Worm (Caenorhabditis elegans) whole organism, L1 larva: ENCODE data around the gene ZC262.13.

Experiments
- F16B12.6 ChIP-seq: fragments of 150-350 bp; optimal IDR thresholded peaks from 2 replicates; lab custom pipeline; 2014; ENCODE audit warnings: missing biosample characterization, missing genetic modification characterization
- aha-1 ChIP-seq: fragments of 150-350 bp; optimal IDR thresholded peaks from 2 replicates; lab custom pipeline; 2014; ENCODE audit warnings: missing biosample characterization, missing genetic modification characterization
- blmp-1 ChIP-seq: fragments of 150-350 bp; optimal IDR thresholded peaks from 2 replicates; lab custom pipeline; 2014; ENCODE audit warnings: missing biosample characterization, missing genetic modification characterization
- ceh-82 ChIP-seq, 3 experiments: fragments of 150-350 bp in 1 of 3; sonication (generic microtip) in 2 of 3; optimal IDR thresholded peaks; 2 replicates each; lab custom pipeline; 2014 to 2017; ENCODE audit warnings: missing biosample characterization in 3 of 3, missing genetic modification characterization in 3 of 3
- ceh-88 ChIP-seq: fragments of 200-800 bp; sonication (Bioruptor generic); IDR thresholded peaks from 2 replicates; pipeline ENCODE4 v1.3.6; 2022; ENCODE audit warnings: missing genetic modification characterization, missing compliant biosample characterization
- dsc-1 ChIP-seq: sonication (generic microtip); optimal IDR thresholded peaks from 2 replicates; lab custom pipeline; 2016; ENCODE audit warnings: mild to moderate bottlenecking, missing genetic modification characterization, missing compliant biosample characterization
- efl-1 ChIP-seq, 4 experiments: fragments of 150-350 bp; optimal IDR thresholded peaks in 3 of 4; peaks in 1 of 4; 1 replicate in 1 of 4; 2 replicates in 3 of 4; lab custom pipeline; 2014; ENCODE audit warnings: missing biosample characterization in 2 of 4, missing genetic modification characterization in 2 of 4, missing genetic modification reagents in 2 of 4
- elt-2 ChIP-seq: sonication (generic microtip); optimal IDR thresholded peaks from 2 replicates; lab custom pipeline; 2016; ENCODE audit warnings: missing genetic modification characterization, mild to moderate bottlenecking, inconsistent platforms, missing compliant biosample characterization, missing genetic modification reagents
- elt-3 ChIP-seq, 6 experiments: fragments of 150-350 bp in 1 of 6; sonication (generic microtip); optimal IDR thresholded peaks; 2 replicates each; lab custom pipeline; 2017 to 2018; ENCODE audit warnings: missing biosample characterization in 6 of 6, missing genetic modification characterization in 6 of 6, inconsistent platforms in 1 of 6
- ets-5 ChIP-seq: fragments of 200-800 bp; sonication (Bioruptor generic); IDR thresholded peaks from 2 replicates; pipeline ENCODE4 v1.3.6; 2022; ENCODE audit warnings: missing genetic modification characterization, missing compliant biosample characterization
- isw-1 ChIP-seq: fragments of 200-800 bp; sonication (Bioruptor generic); IDR thresholded peaks from 2 replicates; pipeline ENCODE4 v1.3.6; 2022; ENCODE audit warnings: missing genetic modification characterization, missing compliant biosample characterization
- jun-1 ChIP-seq: fragments of 150-350 bp; optimal IDR thresholded peaks from 2 replicates; lab custom pipeline; 2014; ENCODE audit warnings: missing biosample characterization, missing genetic modification reagents, missing genetic modification characterization
- lin-14 ChIP-seq: fragments of 200-800 bp; sonication (Bioruptor generic); optimal IDR thresholded peaks from 2 replicates; lab custom pipeline; 2018; ENCODE audit warnings: mild to moderate bottlenecking, missing genetic modification characterization, moderate library complexity, missing compliant biosample characterization
- lin-35 ChIP-seq, 2 experiments: fragments of 150-350 bp; optimal IDR thresholded peaks; 2 replicates each; lab custom pipeline; 2014; ENCODE audit warnings: missing biosample characterization in 2 of 2, missing genetic modification characterization in 2 of 2, missing genetic modification reagents in 2 of 2
- lir-3 ChIP-seq: sonication (generic microtip); optimal IDR thresholded peaks from 2 replicates; lab custom pipeline; 2016; ENCODE audit warnings: mild to moderate bottlenecking, missing genetic modification characterization, moderate library complexity, missing compliant biosample characterization; ENCODE audit not compliant: poor library complexity
- lsy-2 ChIP-seq, 2 experiments: fragments of 150-350 bp; optimal IDR thresholded peaks; 2 replicates each; lab custom pipeline; 2014; ENCODE audit warnings: missing biosample characterization in 2 of 2, missing genetic modification characterization in 2 of 2
- mep-1 ChIP-seq: fragments of 150-350 bp; optimal IDR thresholded peaks from 2 replicates; lab custom pipeline; 2014; ENCODE audit warnings: missing biosample characterization, missing genetic modification characterization
- nhr-19 ChIP-seq: fragments of 200-800 bp; sonication (Bioruptor generic); conservative IDR thresholded peaks from 2 replicates; pipeline ENCODE4 v1.3.6; 2022; ENCODE audit warnings: missing genetic modification characterization, missing compliant biosample characterization
- nhr-237 ChIP-seq: fragments of 150-350 bp; optimal IDR thresholded peaks from 2 replicates; lab custom pipeline; 2014; ENCODE audit warnings: missing biosample characterization, missing genetic modification characterization
- nhr-28 ChIP-seq: fragments of 150-350 bp; optimal IDR thresholded peaks from 2 replicates; lab custom pipeline; 2014; ENCODE audit warnings: missing biosample characterization, missing genetic modification characterization
- nhr-76 ChIP-seq: sonication (generic microtip); optimal IDR thresholded peaks from 2 replicates; lab custom pipeline; 2017; ENCODE audit warnings: missing biosample characterization, missing genetic modification characterization
- nhr-77 ChIP-seq: fragments of 150-350 bp; optimal IDR thresholded peaks from 2 replicates; lab custom pipeline; 2014; ENCODE audit warnings: missing biosample characterization, missing genetic modification characterization
- nhr-84 ChIP-seq: sonication (generic microtip); optimal IDR thresholded peaks from 2 replicates; lab custom pipeline; 2017; ENCODE audit warnings: missing biosample characterization, missing genetic modification characterization
- nhr-85 ChIP-seq: sonication (generic microtip); peaks from one replicate; lab custom pipeline; 2016; ENCODE audit warnings: missing genetic modification characterization, inconsistent platforms, missing compliant biosample characterization
- pqm-1 ChIP-seq: sonication (generic microtip); optimal IDR thresholded peaks from 3 replicates; lab custom pipeline; 2017; ENCODE audit warnings: missing biosample characterization, missing genetic modification characterization
- snpc-4 ChIP-seq: fragments of 150-350 bp; optimal IDR thresholded peaks from 2 replicates; lab custom pipeline; 2014; ENCODE audit warnings: missing biosample characterization, missing genetic modification characterization
- sup-37 ChIP-seq: fragments of 200-800 bp; sonication (Bioruptor generic); optimal IDR thresholded peaks from 2 replicates; lab custom pipeline; 2018; ENCODE audit warnings: mild to moderate bottlenecking, missing genetic modification characterization, missing compliant biosample characterization
- tbx-2 ChIP-seq: sonication (generic microtip); optimal IDR thresholded peaks from 2 replicates; lab custom pipeline; 2016; ENCODE audit warnings: missing genetic modification characterization, missing compliant biosample characterization
- tlp-1 ChIP-seq: fragments of 150-350 bp; optimal IDR thresholded peaks from 2 replicates; lab custom pipeline; 2014; ENCODE audit warnings: missing biosample characterization, missing genetic modification characterization
- unc-130 ChIP-seq: fragments of 150-350 bp; optimal IDR thresholded peaks from 2 replicates; lab custom pipeline; 2017; ENCODE audit warnings: missing biosample characterization, missing genetic modification characterization, inconsistent platforms
- unc-62 ChIP-seq: fragments of 150-350 bp; optimal IDR thresholded peaks from 2 replicates; lab custom pipeline; 2014; ENCODE audit warnings: missing biosample characterization, missing genetic modification reagents, missing genetic modification characterization
- unc-86 ChIP-seq: sonication (generic microtip); optimal IDR thresholded peaks from 2 replicates; lab custom pipeline; 2016; ENCODE audit warnings: missing genetic modification characterization, missing compliant biosample characterization

ZC262.13 gene

DNA sequence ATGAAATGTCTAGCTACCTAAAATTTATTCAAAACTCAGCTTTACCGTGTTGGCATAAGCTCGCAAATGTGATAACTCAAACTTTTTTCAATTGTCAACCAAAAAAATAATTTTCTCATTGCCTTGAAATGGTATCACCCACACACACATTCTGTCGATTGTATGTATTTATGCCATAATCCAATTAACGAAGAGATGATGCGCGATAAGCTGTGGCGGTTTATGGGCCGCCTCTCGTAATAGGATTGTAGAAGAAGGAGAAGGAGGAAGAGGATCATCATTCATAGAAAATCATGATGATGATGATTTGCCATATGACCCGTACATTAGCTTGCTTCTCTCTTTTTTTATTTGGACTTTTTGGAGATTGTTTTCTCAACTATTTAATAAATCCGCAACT is 36.8 kb upstream of the ZC262.13 start:
- TF ChIP-seq ets-5 (no peak), lir-3 (tag; lab: Kevin White, UChicago) (no peak), nhr-85 (tag; lab: Kevin White, UChicago) (no peak), aha-1 (tag; lab: Kevin White, UChicago) (no peak), nhr-19 (GFP tag; lab: Robert Waterston, UW) (no peak), nhr-237 (no peak), ceh-88 (GFP tag; lab: Robert Waterston, UW) (no peak), tbx-2 (no peak), unc-86 (tag; lab: Kevin White, UChicago) (no peak), lin-14 (GFP tag; lab: Kevin White, UChicago) (no peak), nhr-28 (tag; lab: Kevin White, UChicago) (no peak), dsc-1 (tag; lab: Kevin White, UChicago) (peak; percentile 29), blmp-1 (tag; lab: Kevin White, UChicago) (peak; percentile 36)

DNA sequence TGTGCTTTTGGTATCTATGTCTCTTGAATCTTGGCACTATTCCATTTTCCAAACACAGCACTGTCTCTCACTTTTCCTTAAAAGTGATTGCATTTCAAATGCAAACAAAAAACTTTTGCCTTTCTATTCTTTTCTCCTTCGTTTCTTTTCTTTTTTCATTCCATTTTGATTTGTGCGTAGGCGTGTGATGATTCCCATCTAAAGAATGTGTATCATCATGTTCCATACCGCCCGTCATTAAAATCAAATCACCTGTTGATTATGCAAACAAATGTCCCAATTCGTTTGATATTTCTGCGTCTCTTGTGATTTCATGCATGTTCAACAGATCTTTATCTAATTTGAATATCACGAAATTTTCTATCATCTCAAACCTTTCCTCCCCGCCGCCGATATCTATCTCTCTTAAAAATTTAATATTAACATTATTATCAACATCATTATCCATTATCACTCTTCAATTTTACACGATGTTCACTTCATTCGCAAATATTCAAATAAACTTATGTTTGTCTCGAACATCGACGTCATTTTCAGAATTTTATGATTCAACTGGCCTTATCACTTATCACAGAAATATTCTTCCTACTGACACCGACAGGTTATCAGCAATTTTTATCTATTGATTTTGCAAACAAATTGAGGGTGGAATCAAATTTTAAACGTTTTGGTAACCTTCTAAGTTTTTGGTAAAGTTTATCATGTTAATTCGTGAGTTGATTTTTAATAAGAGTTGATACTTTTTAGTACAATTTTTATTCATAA is 34.6 kb upstream of the ZC262.13 start:
- TF ChIP-seq lsy-2 (tag; optimal IDR thresholded peaks at IDR 0.05; lab: Kevin White, UChicago) (peak in 1 of 2 experiments; percentile 7), jun-1 (tag; lab: Kevin White, UChicago) (peak; percentile 23), tlp-1 (peak; percentile 65), unc-86 (tag; lab: Kevin White, UChicago) (no peak), nhr-84 (no peak), unc-130 (tag; lab: Kevin White, UChicago) (no peak), lin-14 (GFP tag; lab: Kevin White, UChicago) (peak; percentile 12), pqm-1 (peak; percentile 83), elt-2 (tag; lab: Kevin White, UChicago) (peak; percentile 85), tbx-2 (no peak), efl-1 (optimal IDR thresholded peaks at IDR 0.05; lab: Kevin White, UChicago) (no peak), efl-1 (GFP tag; optimal IDR thresholded peaks at IDR 0.05 in 1 of 2; lab: Kevin White, UChicago) (peak in 1 of 2 experiments; percentile 41), mep-1 (tag; lab: Kevin White, UChicago) (peak; percentile 23), blmp-1 (tag; lab: Kevin White, UChicago) (peak; percentile 84), elt-3 (tag; optimal IDR thresholded peaks at IDR 0.05; lab: Kevin White, UChicago) (peak in 1 of 6 experiments; percentile 33), nhr-76 (tag; lab: Kevin White, UChicago) (no peak), lin-35 (GFP tag; optimal IDR thresholded peaks at IDR 0.05; lab: Kevin White, UChicago) (peak in 1 of 2 experiments; percentile 29)

DNA sequence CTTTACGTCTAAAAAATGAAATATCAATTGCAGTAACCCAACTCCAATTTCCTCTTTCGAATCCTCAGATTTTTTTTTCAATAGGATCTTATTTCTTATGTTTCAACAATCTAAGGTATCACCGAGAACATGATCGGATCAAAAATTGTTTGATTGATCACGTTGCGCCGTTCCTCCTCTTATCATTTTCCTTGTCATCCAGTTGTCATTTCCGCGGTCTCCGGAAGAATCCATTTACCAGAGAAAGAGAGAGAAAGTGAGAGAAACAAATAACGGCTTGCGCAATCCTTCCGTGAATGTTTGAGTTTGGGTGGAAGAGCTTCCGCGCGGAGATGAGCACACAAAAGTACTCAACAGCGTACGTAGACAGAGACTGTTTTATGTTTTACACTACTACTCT is 32.8 kb upstream of the ZC262.13 start:
- no peak for TF ChIP-seq nhr-77
- no peak for TF ChIP-seq snpc-4 (tag; lab: Kevin White, UChicago)
- no peak for TF ChIP-seq unc-62 (GFP tag; lab: Kevin White, UChicago)
- TF ChIP-seq sup-37 = no peak
- peak; percentile 84 for TF ChIP-seq blmp-1 (tag; lab: Kevin White, UChicago)
- TF ChIP-seq, all 84 proteins: peak for 1

DNA sequence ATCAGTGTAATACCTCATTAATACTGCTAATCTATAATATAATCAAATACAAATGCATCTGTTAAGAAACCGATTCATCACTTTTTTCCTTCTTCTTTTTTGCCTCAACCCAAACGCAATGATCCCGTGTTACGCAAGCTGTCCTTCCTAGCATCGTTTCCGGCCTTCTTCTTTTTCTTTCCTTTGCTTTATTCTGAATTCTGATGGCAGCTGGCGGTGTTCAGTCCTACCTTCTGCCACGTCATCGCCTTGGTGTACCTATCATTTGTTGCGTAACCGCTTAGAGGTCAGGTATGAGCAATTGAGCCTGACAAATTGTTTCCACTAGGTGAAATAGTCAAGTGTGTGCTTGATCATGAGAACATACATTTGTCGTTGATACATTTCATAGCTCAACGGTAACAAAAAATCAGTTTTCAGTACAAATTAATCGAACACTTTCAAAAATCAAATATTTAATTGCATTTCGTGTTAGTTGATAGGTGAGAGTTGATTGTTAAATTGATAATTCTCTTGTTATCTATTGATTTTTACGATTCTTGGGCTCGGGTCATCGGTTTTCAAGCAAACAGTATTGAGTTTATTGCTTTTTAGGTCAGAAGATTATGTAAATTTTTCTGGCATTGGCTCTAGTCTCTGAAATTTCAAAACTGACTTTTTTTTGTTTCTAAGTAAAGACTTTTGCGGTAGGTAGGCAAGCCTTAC is 27.6 kb upstream of the ZC262.13 start:
- TF ChIP-seq ceh-82 (tag; optimal IDR thresholded peaks at IDR 0.05; lab: Kevin White, UChicago) = no peak
- TF ChIP-seq elt-2 (tag; lab: Kevin White, UChicago) = peak; percentile 8
- TF ChIP-seq, all 84 proteins: peak for 1

DNA sequence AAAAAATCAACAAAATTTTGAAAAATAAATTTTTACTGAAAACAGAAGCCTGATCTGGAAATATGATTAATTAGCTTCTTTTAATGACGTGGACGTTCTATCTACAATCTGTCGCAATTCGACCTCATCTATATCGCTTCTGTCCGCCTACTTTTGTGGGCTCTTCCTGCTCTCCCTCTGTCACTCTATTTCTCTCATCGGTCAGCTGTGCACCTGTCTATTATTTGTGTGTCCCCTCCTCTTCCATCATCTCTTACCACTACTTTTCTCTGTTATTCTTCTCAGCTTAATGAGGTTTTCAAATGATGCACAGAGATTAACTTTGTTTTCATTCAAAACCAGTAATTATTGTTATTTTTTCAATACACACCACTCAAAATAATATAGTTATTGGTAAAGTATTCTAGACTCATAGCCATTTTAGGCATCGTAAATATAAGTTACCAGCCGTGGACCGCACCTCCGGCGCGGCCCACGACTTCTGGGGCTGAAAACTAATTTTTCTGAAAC is 26.9 kb upstream of the ZC262.13 start:
- TF ChIP-seq snpc-4 (tag; lab: Kevin White, UChicago) (no peak), F16B12.6 (tag; lab: Kevin White, UChicago) (no peak), dsc-1 (tag; lab: Kevin White, UChicago) (peak; percentile 36), isw-1 (GFP tag; lab: Robert Waterston, UW) (no peak)
